Worm (Caenorhabditis elegans) whole organism, L3 larva: ENCODE data around the gene F35E8.6.

Source experiments
- R02D3.7 ChIP-seq: fragments of 150-350 bp; optimal IDR thresholded peaks from 2 replicates; lab custom pipeline; 2014; ENCODE audit warnings: missing biosample characterization, missing genetic modification characterization
- aly-2 ChIP-seq: fragments of 150-350 bp; optimal IDR thresholded peaks from 2 replicates; lab custom pipeline; 2014; ENCODE audit warnings: missing biosample characterization, missing genetic modification characterization
- daf-12 ChIP-seq: fragments of 150-350 bp; optimal IDR thresholded peaks from 2 replicates; lab custom pipeline; 2014; ENCODE audit warnings: missing biosample characterization, missing genetic modification reagents, missing genetic modification characterization
- egl-27 ChIP-seq: sonication (generic microtip); optimal IDR thresholded peaks from 4 replicates; lab custom pipeline; 2017; ENCODE audit warnings: missing biosample characterization, missing genetic modification reagents, missing genetic modification characterization
- jun-1 ChIP-seq: fragments of 150-350 bp; optimal IDR thresholded peaks from 2 replicates; lab custom pipeline; 2014; ENCODE audit warnings: missing biosample characterization, missing genetic modification reagents, missing genetic modification characterization
- nfya-1 ChIP-seq: sonication (generic microtip); optimal IDR thresholded peaks from 2 replicates; lab custom pipeline; 2017; ENCODE audit warnings: missing genetic modification characterization, mild to moderate bottlenecking, missing compliant biosample characterization, antibody characterized with exemption, moderate library complexity; ENCODE audit not compliant: insufficient read depth
- nhr-23 ChIP-seq: fragments of 150-350 bp; optimal IDR thresholded peaks from 2 replicates; lab custom pipeline; 2014; ENCODE audit warnings: missing biosample characterization, missing genetic modification reagents, missing genetic modification characterization
- nhr-25 ChIP-seq: sonication (generic microtip); optimal IDR thresholded peaks from 2 replicates; lab custom pipeline; 2017; ENCODE audit warnings: missing biosample characterization, missing genetic modification characterization
- nhr-76 ChIP-seq: fragments of 150-350 bp; sonication (generic microtip); optimal IDR thresholded peaks from 5 replicates; lab custom pipeline; 2014; ENCODE audit warnings: missing biosample characterization, missing genetic modification characterization
- pqm-1 ChIP-seq: fragments of 150-350 bp; optimal IDR thresholded peaks from 2 replicates; lab custom pipeline; 2017; ENCODE audit warnings: missing biosample characterization, missing genetic modification characterization, inconsistent platforms
- snpc-4 ChIP-seq: fragments of 150-350 bp; optimal IDR thresholded peaks from 2 replicates; lab custom pipeline; 2014; ENCODE audit warnings: missing biosample characterization, missing genetic modification characterization
- tbx-2 ChIP-seq: sonication (generic microtip); optimal IDR thresholded peaks from 2 replicates; lab custom pipeline; 2016; ENCODE audit warnings: mild to moderate bottlenecking, missing genetic modification characterization, missing compliant biosample characterization
- unc-39 ChIP-seq: sonication (generic microtip); optimal IDR thresholded peaks from 4 replicates; lab custom pipeline; 2017; ENCODE audit warnings: missing biosample characterization, missing genetic modification characterization
- unc-62 ChIP-seq: fragments of 150-350 bp; sonication (generic microtip); optimal IDR thresholded peaks from 4 replicates; lab custom pipeline; 2014; ENCODE audit warnings: missing biosample characterization, missing genetic modification reagents, missing genetic modification characterization

DNA sequence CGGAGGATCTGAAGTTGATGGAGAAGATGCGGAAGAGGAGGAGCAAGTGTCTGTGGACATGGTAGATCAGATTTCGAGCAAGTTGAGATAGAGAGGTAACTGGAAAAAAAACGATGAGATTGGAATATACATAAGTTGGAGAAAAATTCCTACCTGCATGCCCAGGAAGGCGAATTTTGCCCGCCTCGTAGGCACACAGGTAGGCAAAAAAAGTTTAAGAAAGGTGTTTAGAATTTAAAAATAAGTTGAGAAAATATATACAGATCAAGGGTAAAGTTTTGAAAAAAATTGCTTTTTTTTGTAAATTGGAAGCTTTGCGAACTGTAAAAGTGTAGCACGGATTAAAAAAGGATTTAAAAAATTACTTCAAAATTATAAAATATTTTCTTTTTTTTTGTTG lies 32.4 kb upstream of the F35E8.6 start, which contains the start of gene nhr-84:
- TF ChIP-seq pqm-1 (tag; lab: Kevin White, UChicago), result no peak
- no peak for TF ChIP-seq jun-1 (tag; lab: Kevin White, UChicago)
- no peak for TF ChIP-seq nhr-25
- no peak for TF ChIP-seq tbx-2 (tag; lab: Kevin White, UChicago)
- no peak for TF ChIP-seq unc-62 (GFP tag; lab: Kevin White, UChicago)
- no peak for TF ChIP-seq egl-27
- no peak for TF ChIP-seq daf-12 (tag; lab: Kevin White, UChicago)
- no peak for TF ChIP-seq R02D3.7 (tag; lab: Kevin White, UChicago)
- no peak for TF ChIP-seq aly-2
- TF ChIP-seq snpc-4 (tag; lab: Kevin White, UChicago), result no peak
- no peak for TF ChIP-seq nfya-1
- no peak for TF ChIP-seq nhr-23
- no peak for TF ChIP-seq unc-39 (tag; lab: Kevin White, UChicago)
- TF ChIP-seq nhr-76 (tag; lab: Kevin White, UChicago), result no peak
